Fruit fly (Drosophila melanogaster) whole organism, adult: ENCODE data around the gene BRWD3.

Source experiments
- CG11617 ChIP-seq: fragments of 200-800 bp; sonication (Bioruptor generic); optimal IDR thresholded peaks from 2 replicates; lab custom pipeline; 2017; ENCODE audit warnings: mild to moderate bottlenecking, missing biosample characterization, missing genetic modification reagents, missing genetic modification characterization
- CG12768 ChIP-seq: fragments of 200-800 bp; sonication (Bioruptor generic); optimal IDR thresholded peaks from 2 replicates; lab custom pipeline; 2017; ENCODE audit warnings: missing biosample characterization, missing genetic modification characterization, mild to moderate bottlenecking, moderate library complexity, missing genetic modification reagents
- CG14711 ChIP-seq: fragments of 200-800 bp; sonication (Bioruptor generic); optimal IDR thresholded peaks from 2 replicates; lab custom pipeline; 2018; ENCODE audit warnings: missing biosample characterization, mild to moderate bottlenecking, missing genetic modification characterization, moderate library complexity
- CG1620 ChIP-seq: fragments of 200-800 bp; sonication (Bioruptor generic); optimal IDR thresholded peaks from 2 replicates; lab custom pipeline; 2016; ENCODE audit warnings: missing biosample characterization, missing genetic modification characterization
- CG33017 ChIP-seq: fragments of 200-800 bp; sonication (Bioruptor generic); optimal IDR thresholded peaks from 2 replicates; lab custom pipeline; 2018; ENCODE audit warnings: missing biosample characterization, mild to moderate bottlenecking, missing genetic modification characterization, moderate library complexity
- CG5204 ChIP-seq: fragments of 200-800 bp; sonication (Bioruptor generic); optimal IDR thresholded peaks from 2 replicates; lab custom pipeline; 2016; ENCODE audit warnings: missing biosample characterization, missing genetic modification characterization
- CG7045 ChIP-seq: fragments of 200-800 bp; sonication (Bioruptor generic); optimal IDR thresholded peaks from 2 replicates; lab custom pipeline; 2017; ENCODE audit warnings: missing biosample characterization, mild to moderate bottlenecking, missing genetic modification characterization
- CG7101 ChIP-seq: fragments of 200-800 bp; sonication (Bioruptor generic); optimal IDR thresholded peaks from 2 replicates; lab custom pipeline; 2018; ENCODE audit warnings: missing biosample characterization, mild to moderate bottlenecking, missing genetic modification characterization, moderate library complexity
- Clk ChIP-seq: fragments of 200-800 bp; sonication (Bioruptor generic); optimal IDR thresholded peaks from 2 replicates; lab custom pipeline; 2017; ENCODE audit warnings: missing biosample characterization, missing genetic modification characterization
- Crg-1 ChIP-seq: fragments of 200-800 bp; sonication (Bioruptor generic); optimal IDR thresholded peaks from 2 replicates; lab custom pipeline; 2016; ENCODE audit warnings: missing biosample characterization, missing genetic modification characterization
- Hr96 ChIP-seq: fragments of 200-800 bp; sonication (Bioruptor generic); optimal IDR thresholded peaks from 2 replicates; lab custom pipeline; 2016; ENCODE audit warnings: missing biosample characterization, missing genetic modification characterization
- Mnt ChIP-seq: fragments of 200-800 bp; sonication (Bioruptor generic); optimal IDR thresholded peaks from 2 replicates; lab custom pipeline; 2016; ENCODE audit warnings: missing biosample characterization, mild to moderate bottlenecking, missing genetic modification characterization
- bab1 ChIP-seq: fragments of 200-800 bp; sonication (Bioruptor generic); optimal IDR thresholded peaks from 3 replicates; lab custom pipeline; 2019; ENCODE audit warnings: missing biosample characterization, mild to moderate bottlenecking, missing genetic modification characterization, moderate library complexity
- cic ChIP-seq: fragments of 200-800 bp; sonication (Bioruptor generic); optimal IDR thresholded peaks from 2 replicates; lab custom pipeline; 2017; ENCODE audit warnings: missing biosample characterization, mild to moderate bottlenecking, missing genetic modification characterization, moderate library complexity
- cnc ChIP-seq, 2 experiments: fragments of >200 bp; optimal IDR thresholded peaks; 2 replicates each; lab custom pipeline; 2017
- kay ChIP-seq: fragments of 200-800 bp; sonication (Bioruptor generic); peaks from one replicate; lab custom pipeline; 2016; ENCODE audit warnings: missing biosample characterization, missing genetic modification characterization, borderline replicate concordance
- ovo ChIP-seq: fragments of 200-800 bp; sonication (Bioruptor generic); optimal IDR thresholded peaks from 2 replicates; lab custom pipeline; 2016; ENCODE audit warnings: missing biosample characterization, missing genetic modification characterization
- pad ChIP-seq: fragments of 200-800 bp; sonication (Bioruptor generic); optimal IDR thresholded peaks from 3 replicates; lab custom pipeline; 2017; ENCODE audit warnings: missing biosample characterization, missing genetic modification characterization, mild to moderate bottlenecking, moderate library complexity, missing genetic modification reagents
- tj ChIP-seq: fragments of 200-800 bp; sonication (Bioruptor generic); optimal IDR thresholded peaks from 3 replicates; lab custom pipeline; 2017; ENCODE audit warnings: missing biosample characterization, mild to moderate bottlenecking, missing genetic modification characterization, moderate library complexity
- toe ChIP-seq: fragments of 200-800 bp; sonication (Bioruptor generic); optimal IDR thresholded peaks from 2 replicates; lab custom pipeline; 2016; ENCODE audit warnings: missing biosample characterization, missing genetic modification characterization

The BRWD3 gene

dm6 chr3R:24272775-24273290 lies 46.0 kb upstream of the BRWD3 start, which contains the start of gene Orct2:
TSS of gene Orct2 (plus strand) at chr3R:24273029.
- no peak for TF ChIP-seq Clk (GFP tag; lab: Kevin White, UChicago)
- peak; percentile 35 for TF ChIP-seq CG7045
- no peak for TF ChIP-seq CG11617 (GFP tag; lab: Kevin White, UChicago)
- TF ChIP-seq pad: peak; percentile 17
- TF ChIP-seq cnc (optimal IDR thresholded peaks at IDR 0.05; lab: Kevin White, UChicago): no peak
- no peak for TF ChIP-seq bab1 (GFP tag; lab: Kevin White, UChicago)
- no peak for TF ChIP-seq Hr96 (GFP tag; lab: Kevin White, UChicago)
- no peak for TF ChIP-seq Crg-1
- TF ChIP-seq tj: peak; percentile 50
- no peak for TF ChIP-seq kay (GFP tag; lab: Kevin White, UChicago)
- peak; percentile 16 for TF ChIP-seq toe
- TF ChIP-seq ovo (GFP tag; lab: Kevin White, UChicago): no peak
- TF ChIP-seq CG12768 (GFP tag; lab: Kevin White, UChicago): peak; percentile 50
- TF ChIP-seq CG5204 (GFP tag; lab: Kevin White, UChicago): no peak
- no peak for TF ChIP-seq CG14711 (tag; lab: Kevin White, UChicago)
- peak; percentile 31 for TF ChIP-seq cic
- TF ChIP-seq CG7101 (tag; lab: Kevin White, UChicago): no peak
- peak; percentile 82 for TF ChIP-seq Mnt (GFP tag; lab: Kevin White, UChicago)
- no peak for TF ChIP-seq CG1620 (GFP tag; lab: Kevin White, UChicago)
- TF ChIP-seq CG33017 (tag; lab: Kevin White, UChicago): no peak

dm6 chr3R:24274212-24274611 lies 44.6 kb upstream of the BRWD3 start:
- TF ChIP-seq cnc (optimal IDR thresholded peaks at IDR 0.05; lab: Kevin White, UChicago) (no peak), CG11617 (GFP tag; lab: Kevin White, UChicago) (no peak), toe (no peak), CG5204 (GFP tag; lab: Kevin White, UChicago) (no peak), CG12768 (GFP tag; lab: Kevin White, UChicago) (no peak), CG14711 (tag; lab: Kevin White, UChicago) (no peak), tj (no peak), pad (no peak), CG7101 (tag; lab: Kevin White, UChicago) (no peak), Crg-1 (no peak), ovo (GFP tag; lab: Kevin White, UChicago) (no peak), bab1 (GFP tag; lab: Kevin White, UChicago) (no peak), CG33017 (tag; lab: Kevin White, UChicago) (no peak), CG7045 (no peak), Hr96 (GFP tag; lab: Kevin White, UChicago) (no peak), kay (GFP tag; lab: Kevin White, UChicago) (no peak), Clk (GFP tag; lab: Kevin White, UChicago) (no peak), CG1620 (GFP tag; lab: Kevin White, UChicago) (no peak)

- TF ChIP-seq CG7101 (tag; lab: Kevin White, UChicago) (no peak), Mnt (GFP tag; lab: Kevin White, UChicago) (no peak), cic (no peak), kay (GFP tag; lab: Kevin White, UChicago) (no peak), Crg-1 (no peak), Hr96 (GFP tag; lab: Kevin White, UChicago) (no peak), CG12768 (GFP tag; lab: Kevin White, UChicago) (no peak), CG11617 (GFP tag; lab: Kevin White, UChicago) (no peak), CG1620 (GFP tag; lab: Kevin White, UChicago) (no peak), ovo (GFP tag; lab: Kevin White, UChicago) (no peak), CG7045 (no peak), CG5204 (GFP tag; lab: Kevin White, UChicago) (no peak), toe (no peak), bab1 (GFP tag; lab: Kevin White, UChicago) (no peak), CG14711 (tag; lab: Kevin White, UChicago) (no peak), tj (no peak), CG33017 (tag; lab: Kevin White, UChicago) (no peak), cnc (optimal IDR thresholded peaks at IDR 0.05; lab: Kevin White, UChicago) (no peak), Clk (GFP tag; lab: Kevin White, UChicago) (no peak), pad (no peak)
These were observed 43.3 kb upstream of the BRWD3 start for dm6 chr3R:24275463-24275862.

- TF ChIP-seq bab1 (GFP tag; lab: Kevin White, UChicago): no peak
- TF ChIP-seq kay (GFP tag; lab: Kevin White, UChicago): peak; percentile 91
- TF ChIP-seq CG5204 (GFP tag; lab: Kevin White, UChicago): peak; percentile 88
- peak; percentile 40 for TF ChIP-seq Mnt (GFP tag; lab: Kevin White, UChicago)
- TF ChIP-seq Crg-1: peak; percentile 63
- peak; percentile 87 for TF ChIP-seq Clk (GFP tag; lab: Kevin White, UChicago)
- peak; percentile 65 for TF ChIP-seq tj
- peak; percentile 61 for TF ChIP-seq cic
- peak; percentile 71 for TF ChIP-seq Hr96 (GFP tag; lab: Kevin White, UChicago)
- peak; percentile 90 for TF ChIP-seq CG33017 (tag; lab: Kevin White, UChicago)
- TF ChIP-seq CG7101 (tag; lab: Kevin White, UChicago): peak; percentile 80
- peak; percentile 81 for TF ChIP-seq toe
- TF ChIP-seq CG12768 (GFP tag; lab: Kevin White, UChicago): peak; percentile 91
- peak; percentile 84 for TF ChIP-seq CG7045
- TF ChIP-seq ovo (GFP tag; lab: Kevin White, UChicago): peak; percentile 43
- TF ChIP-seq CG14711 (tag; lab: Kevin White, UChicago): peak; percentile 62
- peak; percentile 74 for TF ChIP-seq pad
- no peak for TF ChIP-seq cnc (optimal IDR thresholded peaks at IDR 0.05; lab: Kevin White, UChicago)
- peak; percentile 24 for TF ChIP-seq CG1620 (GFP tag; lab: Kevin White, UChicago)
- peak; percentile 95 for TF ChIP-seq CG11617 (GFP tag; lab: Kevin White, UChicago)
These were observed 42.4 kb upstream of the BRWD3 start, which contains the start of gene Orct for dm6 chr3R:24276104-24277008. TSS of gene Orct (plus strand) at chr3R:24276260.
